Worm (Caenorhabditis elegans): ENCODE data around the gene fipr-9.

ce11 chrV:10260460-10260859, 39.0 kb downstream of the fipr-9 start, which contains the start of gene sri-18:
- TF ChIP-seq K09A11.1 (tag; optimal IDR thresholded peaks at IDR 0.05; ENCODE audit: insufficient read depth), result no peak
- TF ChIP-seq hlh-6 (tag; optimal IDR thresholded peaks at IDR 0.05), result no peak
- no peak for TF ChIP-seq nhr-232 (tag; optimal IDR thresholded peaks at IDR 0.05)

Data from whole organism, late embryonic.